Fruit fly (Drosophila melanogaster): Measurements from ENCODE around the gene CG31522.

CG31522 gene

dm6 chr3R:4437113-4437512, 25.6 kb downstream of the CG31522 start, which contains the start of the genes Lipt2 and CG14650:
Gene Lipt2, minus strand, starts transcription at chr3R:4437329.
Gene CG14650, plus strand, starts transcription at chr3R:4437387.
- TF ChIP-seq psq (GFP tag; optimal IDR thresholded peaks at IDR 0.05), result peak; percentile 38
- peak; percentile 64 for TF ChIP-seq Sp1 (GFP tag; optimal IDR thresholded peaks at IDR 0.05)
- peak in 1 of 2 experiments; percentile 79 for TF ChIP-seq foxo (GFP tag; optimal IDR thresholded peaks at IDR 0.05)
- TF ChIP-seq Hr83 (GFP tag; optimal IDR thresholded peaks at IDR 0.05; ENCODE audit: poor library complexity, severe bottlenecking), result peak; percentile 46
- peak; percentile 29 for TF ChIP-seq sv (GFP tag; optimal IDR thresholded peaks at IDR 0.05)
- peak; percentile 29 for TF ChIP-seq CG9705 (GFP tag; optimal IDR thresholded peaks at IDR 0.05)
- TF ChIP-seq fru (GFP tag; optimal IDR thresholded peaks at IDR 0.05), result peak; percentile 64
- peak; percentile 60 for TF ChIP-seq OdsH (GFP tag; optimal IDR thresholded peaks at IDR 0.05)
- no peak for TF ChIP-seq dsf (GFP tag; optimal IDR thresholded peaks at IDR 0.05; ENCODE audit: borderline replicate concordance)
- TF ChIP-seq usp (GFP tag; optimal IDR thresholded peaks at IDR 0.05), result no peak
- TF ChIP-seq ey (GFP tag; optimal IDR thresholded peaks at IDR 0.05), result peak; percentile 67
- no peak for TF ChIP-seq lola (GFP tag; optimal IDR thresholded peaks at IDR 0.05)
- TF ChIP-seq HLH106 (tag; optimal IDR thresholded peaks at IDR 0.05), result peak; percentile 68
- TF ChIP-seq Rel (GFP tag; optimal IDR thresholded peaks at IDR 0.05), result no peak
- no peak for TF ChIP-seq Rel (tag; optimal IDR thresholded peaks at IDR 0.05)
- no peak for TF ChIP-seq Vsx2 (GFP tag; optimal IDR thresholded peaks at IDR 0.05; ENCODE audit: partially characterized antibody)
- peak; percentile 65 for TF ChIP-seq br (GFP tag; optimal IDR thresholded peaks at IDR 0.05)
- no peak for TF ChIP-seq sage (GFP tag; optimal IDR thresholded peaks at IDR 0.05)
- peak; percentile 77 for TF ChIP-seq h (GFP tag; optimal IDR thresholded peaks at IDR 0.05)
- TF ChIP-seq rgr (GFP tag; optimal IDR thresholded peaks at IDR 0.05), result peak; percentile 74

- no peak for TF ChIP-seq br (GFP tag; optimal IDR thresholded peaks at IDR 0.05)
- no peak for TF ChIP-seq jim (GFP tag; optimal IDR thresholded peaks at IDR 0.05)
- peak; percentile 98 for TF ChIP-seq Hr83 (GFP tag; optimal IDR thresholded peaks at IDR 0.05; ENCODE audit: poor library complexity, severe bottlenecking)
- TF ChIP-seq N (GFP tag; optimal IDR thresholded peaks at IDR 0.05), result no peak
- no peak for TF ChIP-seq dmrt93B (GFP tag; optimal IDR thresholded peaks at IDR 0.05)
- peak; percentile 78 for TF ChIP-seq Myc (optimal IDR thresholded peaks at IDR 0.05)
- no peak for TF ChIP-seq fru (GFP tag; optimal IDR thresholded peaks at IDR 0.05)
- TF ChIP-seq rgr (GFP tag; optimal IDR thresholded peaks at IDR 0.05), result peak; percentile 80
- TF ChIP-seq Hnf4 (GFP tag; optimal IDR thresholded peaks at IDR 0.05), result no peak
- peak; percentile 47 for TF ChIP-seq Dif (GFP tag; optimal IDR thresholded peaks at IDR 0.05; ENCODE audit: partially characterized antibody)
- no peak for TF ChIP-seq Vsx2 (GFP tag; optimal IDR thresholded peaks at IDR 0.05; ENCODE audit: partially characterized antibody)
- TF ChIP-seq CG32264 (GFP tag; optimal IDR thresholded peaks at IDR 0.05), result no peak
- no peak for TF ChIP-seq GATAd (GFP tag; optimal IDR thresholded peaks at IDR 0.05)
- peak; percentile 43 for TF ChIP-seq psq (GFP tag; optimal IDR thresholded peaks at IDR 0.05)
- TF ChIP-seq h (GFP tag; optimal IDR thresholded peaks at IDR 0.05), result peak; percentile 81
- TF ChIP-seq foxo (GFP tag; optimal IDR thresholded peaks at IDR 0.05), result peak in 1 of 2 experiments; percentile 12
- peak; percentile 61 for TF ChIP-seq HLH106 (tag; optimal IDR thresholded peaks at IDR 0.05)
- peak; percentile 49 for TF ChIP-seq CG9705 (GFP tag; optimal IDR thresholded peaks at IDR 0.05)
- TF ChIP-seq Rel (GFP tag; optimal IDR thresholded peaks at IDR 0.05), result no peak
- TF ChIP-seq Rel (tag; optimal IDR thresholded peaks at IDR 0.05), result peak; percentile 47
- TF ChIP-seq dl (GFP tag; optimal IDR thresholded peaks at IDR 0.05; ENCODE audit: insufficient read depth in 1 of 2, partially characterized antibody in 2 of 2), result no peak
- no peak for TF ChIP-seq Abd-B (GFP tag; optimal IDR thresholded peaks at IDR 0.05)
- TF ChIP-seq usp (GFP tag; optimal IDR thresholded peaks at IDR 0.05), result no peak
- TF ChIP-seq lola (GFP tag; optimal IDR thresholded peaks at IDR 0.05), result no peak
- TF ChIP-seq Mio (GFP tag; optimal IDR thresholded peaks at IDR 0.05), result no peak
- peak; percentile 51 for TF ChIP-seq ey (GFP tag; optimal IDR thresholded peaks at IDR 0.05)
- TF ChIP-seq OdsH (GFP tag; optimal IDR thresholded peaks at IDR 0.05), result peak; percentile 74
- TF ChIP-seq sage (GFP tag; optimal IDR thresholded peaks at IDR 0.05), result no peak
- no peak for TF ChIP-seq brk (GFP tag; optimal IDR thresholded peaks at IDR 0.05)
- no peak for TF ChIP-seq dsf (GFP tag; optimal IDR thresholded peaks at IDR 0.05; ENCODE audit: borderline replicate concordance)
- no peak for TF ChIP-seq Jra (GFP tag; optimal IDR thresholded peaks at IDR 0.05)
- no peak for TF ChIP-seq Hr78 (GFP tag; optimal IDR thresholded peaks at IDR 0.05)
- TF ChIP-seq CrebA (GFP tag; optimal IDR thresholded peaks at IDR 0.05; ENCODE audit: borderline replicate concordance), result no peak
- peak; percentile 73 for TF ChIP-seq Sp1 (GFP tag; optimal IDR thresholded peaks at IDR 0.05)
- no peak for TF ChIP-seq sv (GFP tag; optimal IDR thresholded peaks at IDR 0.05)
- no peak for TF ChIP-seq pan (optimal IDR thresholded peaks at IDR 0.05)
- no peak for TF ChIP-seq woc (GFP tag; optimal IDR thresholded peaks at IDR 0.05)
- TF ChIP-seq tai (GFP tag; optimal IDR thresholded peaks at IDR 0.05), result no peak
- no peak for TF ChIP-seq Dfd (GFP tag; optimal IDR thresholded peaks at IDR 0.05)
Measured at dm6 chr3R:4433441-4434077, 29.1 kb downstream of the CG31522 start, which contains the start of the genes eIF3a and CG1074. Gene eIF3a, minus strand, starts transcription at chr3R:4433895. Gene CG1074, plus strand, starts transcription at chr3R:4433965.
